Fruit fly (Drosophila melanogaster): ENCODE data around the gene Cp7Fb.
A peak's percentile ranks its signal among the peaks of the same experiment; 100 is the strongest.

Gene Cp7Fb

DNA sequence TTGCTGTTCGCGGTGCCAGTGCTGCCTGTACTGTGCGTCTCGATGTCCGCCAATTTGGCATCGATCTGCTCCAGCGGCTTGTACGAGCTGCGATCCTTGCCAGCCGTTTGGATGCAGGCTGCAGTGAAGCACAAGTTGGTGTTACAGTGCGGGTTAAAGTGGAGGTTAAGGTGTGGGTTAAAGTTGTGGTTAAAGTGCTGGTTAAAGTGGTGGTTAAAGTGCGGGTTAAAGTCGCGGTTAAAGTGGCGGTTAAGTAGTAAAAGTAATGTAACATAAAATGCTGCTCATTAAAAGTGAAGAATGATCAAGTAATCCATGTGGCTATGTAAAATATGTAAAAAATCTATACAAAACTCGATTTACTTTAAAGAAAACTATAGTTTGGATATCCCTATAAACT lies 21.5 kb upstream of the Cp7Fb start (continued):
- TF ChIP-seq CG7372 (GFP tag; IDR thresholded peaks at IDR 0.05) (no peak), CG16815 (GFP tag; optimal IDR thresholded peaks at IDR 0.05) (no peak), CG34376 (GFP tag; optimal IDR thresholded peaks at IDR 0.05) (no peak), CG8924 (tag; optimal IDR thresholded peaks at IDR 0.05) (no peak), Sry-β (GFP tag; optimal IDR thresholded peaks at IDR 0.05) (no peak), amos (GFP tag; IDR thresholded peaks at IDR 0.05; ENCODE audit: partially characterized antibody) (peak; percentile 81), dysf (GFP tag; IDR thresholded peaks at IDR 0.05) (no peak)

DNA sequence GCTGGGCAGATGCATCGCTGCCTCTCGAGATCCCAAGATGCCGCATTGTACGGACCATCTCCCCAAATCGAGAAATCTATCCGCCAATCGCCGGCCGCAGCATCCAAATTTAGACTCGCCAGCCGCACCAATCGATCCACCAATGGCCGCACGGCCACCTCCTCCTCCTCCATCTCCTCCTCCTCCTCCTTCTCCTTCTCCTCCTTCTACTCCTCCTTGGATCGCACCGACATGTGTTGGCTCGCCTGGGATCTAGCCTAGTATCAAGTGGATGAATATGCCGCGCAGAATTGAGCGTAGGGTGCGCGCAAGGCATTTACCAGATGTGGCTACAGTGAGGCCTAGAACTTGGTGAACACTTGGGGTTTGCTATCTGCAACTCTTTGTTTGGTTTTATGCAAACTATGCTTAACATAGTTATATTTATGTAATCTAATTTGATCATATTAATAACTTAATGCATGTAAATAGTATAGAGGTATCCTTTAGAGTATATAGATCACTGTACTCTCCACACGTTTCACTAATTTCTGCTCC lies 18.6 kb upstream of the Cp7Fb start, which contains the start of gene org-1:
Gene org-1, minus strand, starts transcription at position 51 of the 537 bp plus-strand sequence.
- TF ChIP-seq Adf1 (GFP tag; IDR thresholded peaks at IDR 0.05) (peak; percentile 69), CG13775 (GFP tag; optimal IDR thresholded peaks at IDR 0.05) (peak; percentile 89), Eip74EF (GFP tag; optimal IDR thresholded peaks at IDR 0.05) (peak in 1 of 2 experiments; percentile 88), pita (GFP tag; optimal IDR thresholded peaks at IDR 0.05) (no peak), Doc2 (GFP tag; IDR thresholded peaks at IDR 0.05) (peak; percentile 86), H2.0 (GFP tag; IDR thresholded peaks at IDR 0.05) (peak; percentile 98), Tbp (GFP tag; optimal IDR thresholded peaks at IDR 0.05) (no peak), pb (GFP tag; optimal IDR thresholded peaks at IDR 0.05) (peak; percentile 47), stwl (tag; optimal IDR thresholded peaks at IDR 0.05) (peak; percentile 64), Lhr (GFP tag; optimal IDR thresholded peaks at IDR 0.05) (peak; percentile 85), CG6175 (GFP tag; IDR thresholded peaks at IDR 0.05) (peak; percentile 93), CG12236 (GFP tag; optimal IDR thresholded peaks at IDR 0.05) (peak; percentile 50), CG10321 (GFP tag; IDR thresholded peaks at IDR 0.05) (peak; percentile 73), HLH54F (GFP tag; optimal IDR thresholded peaks at IDR 0.05) (peak; percentile 73), TFAM (GFP tag; optimal IDR thresholded peaks at IDR 0.05) (peak; percentile 61), CG12299 (tag; optimal IDR thresholded peaks at IDR 0.05) (peak; percentile 88), CG9215 (GFP tag; IDR thresholded peaks at IDR 0.05) (peak; percentile 93), CG3163 (GFP tag; optimal IDR thresholded peaks at IDR 0.05) (peak; percentile 61), lola (GFP tag; optimal IDR thresholded peaks at IDR 0.05) (peak in 1 of 3 experiments; percentile 95), CG1233 (GFP tag; optimal IDR thresholded peaks at IDR 0.05) (peak; percentile 93), Jarid2 (GFP tag; optimal IDR thresholded peaks at IDR 0.05) (peak; percentile 73), Camta (GFP tag; optimal IDR thresholded peaks at IDR 0.05) (peak; percentile 88), NC2β (GFP tag; optimal IDR thresholded peaks at IDR 0.05) (peak; percentile 84), CG15514 (GFP tag; optimal IDR thresholded peaks at IDR 0.05) (peak; percentile 72), chif (GFP tag; optimal IDR thresholded peaks at IDR 0.05) (peak; percentile 82 to 95), Gug (GFP tag; IDR thresholded peaks at IDR 0.05) (peak; percentile 98), CG13624 (GFP tag; optimal IDR thresholded peaks at IDR 0.05) (peak; percentile 73), Nf-YB (GFP tag; optimal IDR thresholded peaks at IDR 0.05) (peak; percentile 97), Pdp1 (GFP tag; optimal IDR thresholded peaks at IDR 0.05) (peak; percentile 87 to 93), HmgD (GFP tag; optimal IDR thresholded peaks at IDR 0.05) (peak; percentile 26), CG14965 (GFP tag; optimal IDR thresholded peaks at IDR 0.05; ENCODE audit: borderline replicate concordance) (no peak), salm (tag; optimal IDR thresholded peaks at IDR 0.05) (peak; percentile 94), slou (GFP tag; optimal IDR thresholded peaks at IDR 0.05) (peak; percentile 79), Myb (GFP tag; optimal IDR thresholded peaks at IDR 0.05) (peak; percentile 60), Hr3 (GFP tag; optimal IDR thresholded peaks at IDR 0.05) (peak; percentile 94), CG13424 (tag; optimal IDR thresholded peaks at IDR 0.05) (peak; percentile 97), CG15479 (GFP tag; optimal IDR thresholded peaks at IDR 0.05) (no peak), trh (GFP tag; optimal IDR thresholded peaks at IDR 0.05) (peak; percentile 81), CG7839 (tag; optimal IDR thresholded peaks at IDR 0.05) (peak; percentile 96), tgo (GFP tag; IDR thresholded peaks at IDR 0.05) (peak; percentile 98), CG1792 (GFP tag; optimal IDR thresholded peaks at IDR 0.05) (peak; percentile 55), BEAF-32 (GFP tag; optimal IDR thresholded peaks at IDR 0.05) (no peak)

All from whole organism, embryonic.